Fruit fly (Drosophila melanogaster): ENCODE data around the gene Tengl2.
A peak's percentile ranks its signal among the peaks of the same experiment; 100 is the strongest.

The Tengl2 gene

dm6 chr2L:2228179-2228849 lies 10.9 kb downstream of the Tengl2 start:
- no peak for TF ChIP-seq vvl (GFP tag; IDR thresholded peaks at IDR 0.05)
- TF ChIP-seq HLH4C (GFP tag; IDR thresholded peaks at IDR 0.05; ENCODE audit: partially characterized antibody), result 0 out of 3 replicates have a peak, but pooled peaks have one; percentile 16
- TF ChIP-seq mirr (GFP tag; optimal IDR thresholded peaks at IDR 0.05), result peak; percentile 57
- peak; percentile 16 for TF ChIP-seq CG4707 (GFP tag; optimal IDR thresholded peaks at IDR 0.05)
- no peak for TF ChIP-seq CG11695 (GFP tag; IDR thresholded peaks at IDR 0.05)
- no peak for TF ChIP-seq E2f2 (GFP tag; IDR thresholded peaks at IDR 0.05)
- peak; percentile 74 for TF ChIP-seq Med (GFP tag)
- peak; percentile 29 for TF ChIP-seq lab (GFP tag; optimal IDR thresholded peaks at IDR 0.05)
- TF ChIP-seq CG15696 (tag; optimal IDR thresholded peaks at IDR 0.05), result no peak
- TF ChIP-seq trem (tag; optimal IDR thresholded peaks at IDR 0.05), result no peak
- TF ChIP-seq Drgx (GFP tag; IDR thresholded peaks at IDR 0.05), result 0 out of 2 replicates have a peak, but pooled peaks have one; percentile 23
- no peak for TF ChIP-seq dm (GFP tag; optimal IDR thresholded peaks at IDR 0.05)
- TF ChIP-seq CG9932 (GFP tag; IDR thresholded peaks at IDR 0.05), result 0 out of 2 replicates have a peak, but pooled peaks have one; percentile 10
- no peak for TF ChIP-seq lilli (GFP tag; optimal IDR thresholded peaks at IDR 0.05)
- TF ChIP-seq sd (tag; optimal IDR thresholded peaks at IDR 0.05), result peak; percentile 34
- TF ChIP-seq sens (GFP tag), result peak; percentile 52
- TF ChIP-seq corto (GFP tag; optimal IDR thresholded peaks at IDR 0.05), result peak; percentile 9
- TF ChIP-seq CG1647 (GFP tag; optimal IDR thresholded peaks at IDR 0.05), result no peak
- peak in 1 of 2 experiments; percentile 84 for TF ChIP-seq Pdp1 (GFP tag; optimal IDR thresholded peaks at IDR 0.05)
- peak; percentile 18; the same call in 1 of the 2 replicates for TF ChIP-seq ara (GFP tag; IDR thresholded peaks at IDR 0.05)
- peak; percentile 32; the same call in 1 of the 3 replicates for TF ChIP-seq CG2199 (GFP tag; IDR thresholded peaks at IDR 0.05)
- TF ChIP-seq crol (GFP tag; IDR thresholded peaks at IDR 0.05), result peak; percentile 87
- TF ChIP-seq lbe (GFP tag; optimal IDR thresholded peaks at IDR 0.05), result peak; percentile 10
- peak; percentile 62 for TF ChIP-seq BtbVII (GFP tag; optimal IDR thresholded peaks at IDR 0.05)
- no peak for TF ChIP-seq CG4328 (GFP tag; optimal IDR thresholded peaks at IDR 0.05)
- 0 out of 3 replicates have a peak, but pooled peaks have one; percentile 22 for TF ChIP-seq Dbx (GFP tag; IDR thresholded peaks at IDR 0.05)
- 0 out of 3 replicates have a peak, but pooled peaks have one; percentile 26 for TF ChIP-seq Mrtf (GFP tag; IDR thresholded peaks at IDR 0.05)
- peak; percentile 71 for TF ChIP-seq grn (GFP tag; optimal IDR thresholded peaks at IDR 0.05)
- TF ChIP-seq sug (tag; optimal IDR thresholded peaks at IDR 0.05), result peak; percentile 13
- no peak for TF ChIP-seq Ravus (GFP tag; IDR thresholded peaks at IDR 0.05)
- 0 out of 3 replicates have a peak, but pooled peaks have one; percentile 14 for TF ChIP-seq zfh1 (GFP tag; IDR thresholded peaks at IDR 0.05)
- no peak for TF ChIP-seq ranshi (GFP tag; IDR thresholded peaks at IDR 0.05)
- TF ChIP-seq lola (GFP tag; optimal IDR thresholded peaks at IDR 0.05), result no peak
- peak; percentile 38 for TF ChIP-seq CG34376 (GFP tag; optimal IDR thresholded peaks at IDR 0.05)
- TF ChIP-seq CG16863 (GFP tag; optimal IDR thresholded peaks at IDR 0.05), result no peak
- no peak for TF ChIP-seq MESR4 (GFP tag; optimal IDR thresholded peaks at IDR 0.05)
- TF ChIP-seq CG6254 (GFP tag; optimal IDR thresholded peaks at IDR 0.05), result no peak
- TF ChIP-seq exex (tag; optimal IDR thresholded peaks at IDR 0.05), result peak; percentile 94
- TF ChIP-seq CG7987 (GFP tag; optimal IDR thresholded peaks at IDR 0.05), result no peak
- peak; percentile 60; the same call in 2 of the 3 replicates for TF ChIP-seq sr (GFP tag; IDR thresholded peaks at IDR 0.05)
- TF ChIP-seq ind (GFP tag; optimal IDR thresholded peaks at IDR 0.05), result no peak
- TF ChIP-seq wdn (GFP tag; IDR thresholded peaks at IDR 0.05), result no peak
- no peak for TF ChIP-seq CG32772 (GFP tag; IDR thresholded peaks at IDR 0.05)
- TF ChIP-seq CG15479 (GFP tag; optimal IDR thresholded peaks at IDR 0.05), result peak; percentile 30
- TF ChIP-seq CG8290 (GFP tag; optimal IDR thresholded peaks at IDR 0.05), result no peak
- TF ChIP-seq CG8290 (tag; optimal IDR thresholded peaks at IDR 0.05), result peak in 1 of 2 experiments; percentile 37
